Fruit fly (Drosophila melanogaster): ENCODE measurements around the gene CG7714.

dm6 chr3R:18719767-18720341, 6.4 kb downstream of the CG7714 start:
- TF ChIP-seq Myc (optimal IDR thresholded peaks at IDR 0.05) (no peak), Sin3A (optimal IDR thresholded peaks at IDR 0.05) (no peak), h (optimal IDR thresholded peaks at IDR 0.05) (no peak), ttk (optimal IDR thresholded peaks at IDR 0.05) (no peak)

Measured in Kc167 (cell line).